Worm (Caenorhabditis elegans) whole organism, late embryonic: Measurements from ENCODE around the gene C31G12.3.

ENCODE experiments used
- C08G9.2 ChIP-seq: sonication (generic microtip); optimal IDR thresholded peaks from 2 replicates; lab custom pipeline; 2016; ENCODE audit warnings: mild to moderate bottlenecking, missing genetic modification characterization, moderate library complexity, missing compliant biosample characterization
- C38D4.7 ChIP-seq: fragments of 200-800 bp; sonication (Bioruptor generic); optimal IDR thresholded peaks from 2 replicates; lab custom pipeline; 2018; ENCODE audit warnings: mild to moderate bottlenecking, missing genetic modification characterization, moderate library complexity, missing compliant biosample characterization
- F13H6.1 ChIP-seq: sonication (generic microtip); optimal IDR thresholded peaks from 2 replicates; lab custom pipeline; 2016; ENCODE audit warnings: missing genetic modification characterization, missing compliant biosample characterization
- K02D7.2 ChIP-seq: sonication (generic microtip); optimal IDR thresholded peaks from 2 replicates; lab custom pipeline; 2017; ENCODE audit warnings: mild to moderate bottlenecking, missing genetic modification characterization, missing compliant biosample characterization
- K09A11.1 ChIP-seq: sonication (generic microtip); optimal IDR thresholded peaks from 2 replicates; lab custom pipeline; 2017; ENCODE audit warnings: antibody characterized with exemption, mild to moderate bottlenecking, missing genetic modification characterization, missing compliant biosample characterization; ENCODE audit not compliant: insufficient read depth
- T23F11.4 ChIP-seq: fragments of 200-800 bp; sonication (Bioruptor generic); optimal IDR thresholded peaks from 2 replicates; lab custom pipeline; 2018; ENCODE audit warnings: mild to moderate bottlenecking, missing genetic modification characterization, missing compliant biosample characterization
- Y22D7AL.16 ChIP-seq: sonication (generic microtip); optimal IDR thresholded peaks from 2 replicates; lab custom pipeline; 2016; ENCODE audit warnings: missing genetic modification characterization, missing compliant biosample characterization
- ahr-1 ChIP-seq: sonication (generic microtip); optimal IDR thresholded peaks from 2 replicates; lab custom pipeline; 2016; ENCODE audit warnings: missing genetic modification characterization, missing compliant biosample characterization
- ceh-14 ChIP-seq: sonication (generic microtip); optimal IDR thresholded peaks from 2 replicates; lab custom pipeline; 2016; ENCODE audit warnings: missing genotype, missing genetic modification characterization, missing compliant biosample characterization
- ceh-18 ChIP-seq: sonication (generic microtip); optimal IDR thresholded peaks from 2 replicates; lab custom pipeline; 2016; ENCODE audit warnings: missing genetic modification characterization, missing compliant biosample characterization
- ceh-22 ChIP-seq: sonication (generic microtip); optimal IDR thresholded peaks from 2 replicates; lab custom pipeline; 2017; ENCODE audit warnings: missing biosample characterization, missing genetic modification characterization
- ceh-24 ChIP-seq: sonication (generic microtip); optimal IDR thresholded peaks from 2 replicates; lab custom pipeline; 2016; ENCODE audit warnings: mild to moderate bottlenecking, missing genetic modification characterization, missing compliant biosample characterization
- ceh-30 ChIP-seq: fragments of 150-350 bp; optimal IDR thresholded peaks from 2 replicates; lab custom pipeline; 2014; ENCODE audit warnings: missing biosample characterization, missing genetic modification characterization
- ceh-34 ChIP-seq: sonication (generic microtip); optimal IDR thresholded peaks from 2 replicates; lab custom pipeline; 2016; ENCODE audit warnings: mild to moderate bottlenecking, missing genetic modification characterization, missing compliant biosample characterization
- ceh-45 ChIP-seq: fragments of 200-800 bp; sonication (Bioruptor generic); IDR thresholded peaks from 2 replicates; pipeline ENCODE4 v1.3.6; 2022; ENCODE audit warnings: missing genetic modification reagents, missing genetic modification characterization, missing compliant biosample characterization
- ceh-48 ChIP-seq: sonication (generic microtip); optimal IDR thresholded peaks from 2 replicates; lab custom pipeline; 2016; ENCODE audit warnings: missing genetic modification characterization, inconsistent platforms, missing compliant biosample characterization
- ceh-6 ChIP-seq: fragments of 200-800 bp; sonication (Bioruptor generic); optimal IDR thresholded peaks from 2 replicates; lab custom pipeline; 2018; ENCODE audit warnings: mild to moderate bottlenecking, missing genetic modification characterization, missing compliant biosample characterization
- ets-4 ChIP-seq: sonication (generic microtip); optimal IDR thresholded peaks from 2 replicates; lab custom pipeline; 2016; ENCODE audit warnings: missing genetic modification characterization, missing compliant biosample characterization
- eyg-1 ChIP-seq: sonication (generic microtip); optimal IDR thresholded peaks from 2 replicates; lab custom pipeline; 2016; ENCODE audit warnings: missing genotype, missing genetic modification characterization, missing compliant biosample characterization
- fax-1 ChIP-seq: sonication (generic microtip); optimal IDR thresholded peaks from 2 replicates; lab custom pipeline; 2016; ENCODE audit warnings: missing genotype, missing genetic modification characterization, missing compliant biosample characterization
- gmeb-2 ChIP-seq: sonication (generic microtip); optimal IDR thresholded peaks from 2 replicates; lab custom pipeline; 2016; ENCODE audit warnings: missing genetic modification characterization, inconsistent platforms, missing compliant biosample characterization
- hlh-13 ChIP-seq: fragments of 200-800 bp; sonication (Bioruptor generic); optimal IDR thresholded peaks from 2 replicates; lab custom pipeline; 2018; ENCODE audit warnings: mild to moderate bottlenecking, missing genetic modification characterization, missing compliant biosample characterization
- hlh-15 ChIP-seq: sonication (generic microtip); optimal IDR thresholded peaks from 2 replicates; lab custom pipeline; 2016; ENCODE audit warnings: missing genetic modification characterization, missing compliant biosample characterization
- hlh-6 ChIP-seq: sonication (generic microtip); optimal IDR thresholded peaks from 2 replicates; lab custom pipeline; 2016; ENCODE audit warnings: missing genotype, missing genetic modification characterization, missing compliant biosample characterization
- hlh-8 ChIP-seq: sonication (generic microtip); optimal IDR thresholded peaks from 2 replicates; lab custom pipeline; 2016; ENCODE audit warnings: missing genotype, missing genetic modification characterization, missing compliant biosample characterization
- lin-11 ChIP-seq: fragments of 200-800 bp; sonication (Bioruptor generic); optimal IDR thresholded peaks from 2 replicates; lab custom pipeline; 2018; ENCODE audit warnings: mild to moderate bottlenecking, missing genetic modification characterization, missing compliant biosample characterization
- madf-2 ChIP-seq: sonication (generic microtip); optimal IDR thresholded peaks from 2 replicates; lab custom pipeline; 2017; ENCODE audit warnings: missing genetic modification characterization, missing compliant biosample characterization
- nfya-1 ChIP-seq: sonication (generic microtip); optimal IDR thresholded peaks from 2 replicates; lab custom pipeline; 2017; ENCODE audit warnings: missing genetic modification characterization, mild to moderate bottlenecking, missing compliant biosample characterization, antibody characterized with exemption, moderate library complexity
- odd-2 ChIP-seq: sonication (generic microtip); optimal IDR thresholded peaks from 2 replicates; lab custom pipeline; 2017; ENCODE audit warnings: antibody characterized with exemption, mild to moderate bottlenecking, missing genetic modification characterization, missing compliant biosample characterization
- pha-2 ChIP-seq: sonication (generic microtip); optimal IDR thresholded peaks from 2 replicates; lab custom pipeline; 2017; ENCODE audit warnings: mild to moderate bottlenecking, missing genetic modification characterization, missing compliant biosample characterization
- pha-4 ChIP-seq: fragments of 150-350 bp; optimal IDR thresholded peaks from 2 replicates; lab custom pipeline; 2018; ENCODE audit warnings: missing biosample characterization, missing genetic modification reagents, missing genetic modification characterization
- pqm-1 ChIP-seq: sonication (generic microtip); optimal IDR thresholded peaks from 2 replicates; lab custom pipeline; 2016; ENCODE audit warnings: missing genetic modification characterization, missing compliant biosample characterization
- rnt-1 ChIP-seq: sonication (generic microtip); optimal IDR thresholded peaks from 2 replicates; lab custom pipeline; 2016; ENCODE audit warnings: missing genetic modification characterization, missing compliant biosample characterization
- sdc-2 ChIP-seq: sonication (generic microtip); optimal IDR thresholded peaks from 2 replicates; lab custom pipeline; 2016; ENCODE audit warnings: missing genotype, missing genetic modification characterization, missing compliant biosample characterization
- ttx-3 ChIP-seq: sonication (generic microtip); optimal IDR thresholded peaks from 2 replicates; lab custom pipeline; 2016; ENCODE audit warnings: missing genetic modification reagents, missing genetic modification characterization, missing compliant biosample characterization
- unc-3 ChIP-seq, 2 experiments: fragments of 200-800 bp in 1 of 2; sonication (Bioruptor generic) in 1 of 2; sonication (generic microtip) in 1 of 2; conservative IDR thresholded peaks in 1 of 2; optimal IDR thresholded peaks in 1 of 2; 2 replicates each; pipeline versions ENCODE4 v1.3.6 to Lab custom; 2016 to 2022; ENCODE audit warnings: missing compliant biosample characterization in 2 of 2, missing genetic modification characterization in 2 of 2, missing genetic modification reagents in 1 of 2
- unc-42 ChIP-seq: sonication (generic microtip); optimal IDR thresholded peaks from 2 replicates; lab custom pipeline; 2016; ENCODE audit warnings: missing genotype, missing genetic modification characterization, missing compliant biosample characterization
- unc-86 ChIP-seq: sonication (generic microtip); optimal IDR thresholded peaks from 2 replicates; lab custom pipeline; 2016; ENCODE audit warnings: missing genetic modification characterization, missing compliant biosample characterization

C31G12.3 gene

DNA sequence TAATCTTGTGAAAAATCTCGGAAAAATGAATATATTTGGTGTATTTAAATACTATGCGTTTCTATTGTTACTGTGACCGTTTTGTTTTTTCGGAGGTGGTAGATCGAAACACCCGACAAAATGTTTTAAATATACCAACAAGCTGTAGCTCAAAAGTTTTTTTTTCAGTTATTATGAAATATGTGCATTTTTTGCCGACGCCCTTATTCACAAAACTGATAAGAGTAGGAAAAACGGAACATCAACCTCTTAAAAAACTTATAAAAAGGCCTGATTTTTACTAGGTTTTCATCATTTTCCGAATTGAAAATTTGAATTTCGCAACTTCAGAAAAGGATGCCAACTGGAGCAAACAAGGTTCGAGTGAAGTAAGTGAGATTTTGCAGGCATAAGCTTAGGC lies 41.6 kb upstream of the C31G12.3 start, which contains the start of gene Y37H2A.14:
Gene Y37H2A.14, plus strand, starts transcription at position 301 of the 400 bp plus-strand sequence.
- TF ChIP-seq ceh-30 (tag; lab: Kevin White, UChicago) (no peak), nfya-1 (tag; lab: Kevin White, UChicago) (no peak), ceh-48 (tag; lab: Kevin White, UChicago) (no peak), ceh-22 (tag; lab: Kevin White, UChicago) (no peak), hlh-15 (tag; lab: Kevin White, UChicago) (no peak), F13H6.1 (tag; lab: Kevin White, UChicago) (no peak), sdc-2 (tag; lab: Kevin White, UChicago) (no peak), ceh-18 (tag; lab: Kevin White, UChicago) (no peak), ceh-34 (tag; lab: Kevin White, UChicago) (no peak), ahr-1 (tag; lab: Kevin White, UChicago) (no peak), odd-2 (tag; lab: Kevin White, UChicago) (no peak)

- TF ChIP-seq ceh-24 (tag; lab: Kevin White, UChicago): no peak
- no peak for TF ChIP-seq hlh-8 (tag; lab: Kevin White, UChicago)
- no peak for TF ChIP-seq hlh-6 (tag; lab: Kevin White, UChicago)
- TF ChIP-seq pha-4: no peak
- no peak for TF ChIP-seq Y22D7AL.16
- no peak for TF ChIP-seq K09A11.1 (tag; lab: Kevin White, UChicago)
- TF ChIP-seq eyg-1: no peak
- no peak for TF ChIP-seq hlh-13 (GFP tag; lab: Kevin White, UChicago)
- no peak for TF ChIP-seq pqm-1
- no peak for TF ChIP-seq ceh-14 (tag; lab: Kevin White, UChicago)
- TF ChIP-seq pha-2 (tag; lab: Kevin White, UChicago): no peak
- no peak for TF ChIP-seq lin-11 (tag; lab: Kevin White, UChicago)
- no peak for TF ChIP-seq ceh-34 (tag; lab: Kevin White, UChicago)
- TF ChIP-seq unc-42: no peak
- TF ChIP-seq ceh-18 (tag; lab: Kevin White, UChicago): no peak
- TF ChIP-seq unc-3 (GFP tag; conservative IDR thresholded peaks at IDR 0.05; lab: Robert Waterston, UW): no peak
- no peak for TF ChIP-seq unc-3 (tag; optimal IDR thresholded peaks at IDR 0.05; lab: Kevin White, UChicago)
- TF ChIP-seq, all 69 proteins: peak for 0
Measured at ce11 chrV:18144442-18144841, 40.6 kb upstream of the C31G12.3 start.

ce11 chrV:18146077-18146476 lies 38.9 kb upstream of the C31G12.3 start, which contains the start of gene C14A6.3:
Gene C14A6.3, plus strand, starts transcription at chrV:18146377.
- TF ChIP-seq ceh-6 (GFP tag; lab: Kevin White, UChicago) (no peak), pqm-1 (no peak), K02D7.2 (tag; lab: Kevin White, UChicago) (no peak), unc-86 (tag; lab: Kevin White, UChicago) (no peak), madf-2 (no peak), C38D4.7 (GFP tag; lab: Kevin White, UChicago) (no peak), ceh-45 (GFP tag; lab: Robert Waterston, UW) (no peak), fax-1 (tag; lab: Kevin White, UChicago) (no peak), sdc-2 (tag; lab: Kevin White, UChicago) (no peak), gmeb-2 (tag; lab: Kevin White, UChicago) (no peak), ceh-24 (tag; lab: Kevin White, UChicago) (no peak), Y22D7AL.16 (no peak)

DNA sequence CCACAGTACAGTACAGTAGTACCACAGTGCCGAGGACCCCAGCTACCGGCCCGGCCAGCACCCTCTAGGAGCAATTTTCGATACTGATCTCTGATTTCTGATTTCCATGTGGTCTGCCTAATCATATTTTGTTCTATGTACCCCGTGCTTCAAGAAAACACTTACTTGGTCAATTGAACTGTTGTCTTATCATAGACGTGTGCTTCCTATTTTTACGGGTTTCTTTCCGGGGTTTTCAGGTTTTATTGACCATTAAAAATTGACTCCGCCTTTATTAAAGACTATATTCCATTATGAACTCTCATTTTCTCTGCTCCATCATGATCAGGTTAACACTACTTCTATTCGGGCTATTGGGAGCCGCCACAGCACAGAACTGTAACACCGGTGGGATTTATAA lies 27.3 kb upstream of the C31G12.3 start, which contains the start of gene clec-48:
Gene clec-48, plus strand, starts transcription at position 320 of the 400 bp plus-strand sequence.
- no peak for TF ChIP-seq hlh-6 (tag; lab: Kevin White, UChicago)
- TF ChIP-seq Y22D7AL.16: no peak
- TF ChIP-seq ttx-3 (tag; lab: Kevin White, UChicago): no peak
- TF ChIP-seq ceh-22 (tag; lab: Kevin White, UChicago): no peak
- TF ChIP-seq T23F11.4 (GFP tag; lab: Kevin White, UChicago): no peak
- TF ChIP-seq C08G9.2: no peak
- TF ChIP-seq ets-4 (tag; lab: Kevin White, UChicago): no peak
- no peak for TF ChIP-seq rnt-1 (tag; lab: Kevin White, UChicago)
